Worm (Caenorhabditis elegans): ENCODE data around the gene hyl-1.

Gene hyl-1

ce11 chrIV:8559132-8559531 is 20.2 kb downstream of the hyl-1 start, which contains the start of gene npr-22:
TSS of gene npr-22 (plus strand) at chrIV:8559432.
- TF ChIP-seq pat-9 (tag; optimal IDR thresholded peaks at IDR 0.05) (no peak), F13H6.1 (tag; optimal IDR thresholded peaks at IDR 0.05) (no peak), nhr-11 (tag; optimal IDR thresholded peaks at IDR 0.05) (no peak), ceh-19 (GFP tag; optimal IDR thresholded peaks at IDR 0.05) (no peak), ref-2 (tag; optimal IDR thresholded peaks at IDR 0.05) (no peak)

- TF ChIP-seq zip-5 (tag; optimal IDR thresholded peaks at IDR 0.05) (no peak), elt-2 (tag; optimal IDR thresholded peaks at IDR 0.05) (no peak), ceh-31 (tag; optimal IDR thresholded peaks at IDR 0.05) (no peak), tbx-7 (tag; optimal IDR thresholded peaks at IDR 0.05) (no peak), gmeb-2 (tag; optimal IDR thresholded peaks at IDR 0.05) (no peak), K09A11.1 (tag; optimal IDR thresholded peaks at IDR 0.05; ENCODE audit: insufficient read depth) (no peak), pha-2 (tag; optimal IDR thresholded peaks at IDR 0.05) (no peak), eyg-1 (tag; optimal IDR thresholded peaks at IDR 0.05) (no peak)
Measured at ce11 chrIV:8570253-8570652, 31.3 kb downstream of the hyl-1 start, which contains the start of gene Y59H11AM.4. TSS of gene Y59H11AM.4 (minus strand) at chrIV:8570353.

ce11 chrIV:8570719-8571118 is 31.8 kb downstream of the hyl-1 start:
- TF ChIP-seq C38D4.7 (GFP tag; optimal IDR thresholded peaks at IDR 0.05) = no peak
- TF ChIP-seq Y22D7AL.16 (tag; optimal IDR thresholded peaks at IDR 0.05) = no peak
- TF ChIP-seq sox-2 (GFP tag; IDR thresholded peaks at IDR 0.05) = no peak
- no peak for TF ChIP-seq ceh-34 (tag; optimal IDR thresholded peaks at IDR 0.05)
- no peak for TF ChIP-seq elt-4 (tag; optimal IDR thresholded peaks at IDR 0.05)

ce11 chrIV:8571138-8571537 is 32.2 kb downstream of the hyl-1 start, which contains the start of gene Y59H11AM.1:
TSS of gene Y59H11AM.1 (plus strand) at chrIV:8571438.
- TF ChIP-seq hlh-30 (tag; optimal IDR thresholded peaks at IDR 0.05; ENCODE audit: insufficient read depth) (no peak), T23F11.4 (GFP tag; optimal IDR thresholded peaks at IDR 0.05) (no peak), sox-2 (GFP tag; IDR thresholded peaks at IDR 0.05) (no peak), ref-2 (tag; optimal IDR thresholded peaks at IDR 0.05) (no peak), nhr-11 (tag; optimal IDR thresholded peaks at IDR 0.05) (no peak), ceh-2 (tag; optimal IDR thresholded peaks at IDR 0.05) (no peak), C08G9.2 (tag; optimal IDR thresholded peaks at IDR 0.05) (no peak), hlh-15 (tag; optimal IDR thresholded peaks at IDR 0.05) (no peak), K02D7.2 (tag; optimal IDR thresholded peaks at IDR 0.05) (no peak), ceh-45 (GFP tag; IDR thresholded peaks at IDR 0.05) (no peak), ahr-1 (tag; optimal IDR thresholded peaks at IDR 0.05) (no peak), hlh-6 (tag; optimal IDR thresholded peaks at IDR 0.05) (no peak)

ce11 chrIV:8585076-8586033 is 46.4 kb downstream of the hyl-1 start, which contains the start of gene catp-7:
TSS of gene catp-7 (plus strand) at chrIV:8585983.
- TF ChIP-seq hlh-13 (GFP tag; optimal IDR thresholded peaks at IDR 0.05) (no peak), elt-2 (tag; optimal IDR thresholded peaks at IDR 0.05) (peak; percentile 22), pag-3 (tag; optimal IDR thresholded peaks at IDR 0.05; ENCODE audit: borderline replicate concordance) (no peak), pqm-1 (tag; optimal IDR thresholded peaks at IDR 0.05) (peak; percentile 18)

ce11 chrIV:8587057-8587456 is 48.1 kb downstream of the hyl-1 start:
- TF ChIP-seq elt-4 (tag; optimal IDR thresholded peaks at IDR 0.05) (no peak), elt-2 (tag; optimal IDR thresholded peaks at IDR 0.05) (no peak), ceh-14 (tag; optimal IDR thresholded peaks at IDR 0.05) (peak; percentile 35), ceh-31 (tag; optimal IDR thresholded peaks at IDR 0.05) (peak; percentile 5), F13H6.1 (tag; optimal IDR thresholded peaks at IDR 0.05) (peak; percentile 17), tbx-2 (tag; optimal IDR thresholded peaks at IDR 0.05) (peak; percentile 3), unc-3 (GFP tag; conservative IDR thresholded peaks at IDR 0.05) (no peak), unc-3 (tag; optimal IDR thresholded peaks at IDR 0.05) (no peak), nfya-1 (tag; optimal IDR thresholded peaks at IDR 0.05) (peak; percentile 29), unc-55 (GFP tag; optimal IDR thresholded peaks at IDR 0.05) (peak; percentile 80)

Data from whole organism, late embryonic.